Worm (Caenorhabditis elegans): Measurements from ENCODE around the gene bra-2.

DNA sequence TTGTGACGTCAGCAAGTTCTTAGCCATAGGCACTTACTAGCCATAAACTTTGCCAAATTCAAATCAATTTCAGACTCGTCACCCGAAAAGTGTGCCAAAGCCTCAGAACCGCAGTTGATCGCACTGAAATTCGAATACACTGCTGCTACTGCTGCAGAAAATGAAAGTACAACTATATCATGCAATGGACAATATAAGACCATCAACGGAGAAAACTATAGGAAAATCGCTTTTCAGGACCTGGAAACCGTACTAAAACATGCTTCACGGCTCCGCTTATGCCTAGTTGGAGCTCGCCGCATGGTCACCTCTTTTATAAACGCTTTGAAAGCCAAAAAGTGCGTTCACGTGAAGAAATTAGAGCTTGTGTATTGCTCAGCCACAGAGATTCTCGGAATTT, 27.5 kb downstream of the bra-2 start, which contains the start of gene fbxa-22:
- no peak for TF ChIP-seq aly-2 (tag; optimal IDR thresholded peaks at IDR 0.05)
- TF ChIP-seq lin-15B (tag; optimal IDR thresholded peaks at IDR 0.05): no peak
- no peak for TF ChIP-seq lir-3 (tag; optimal IDR thresholded peaks at IDR 0.05; ENCODE audit: poor library complexity)
- TF ChIP-seq alr-1 (tag; optimal IDR thresholded peaks at IDR 0.05; ENCODE audit: borderline replicate concordance): no peak
- TF ChIP-seq sup-37 (GFP tag; optimal IDR thresholded peaks at IDR 0.05): no peak

All from whole organism, L1 larva.